Worm (Caenorhabditis elegans): ENCODE data around the gene clec-197.

The clec-197 gene

ce11 chrIV:17342179-17342578, 4.3 kb downstream of the clec-197 start, which contains the start of gene C49C3.9:
Gene C49C3.9 (minus strand): TSS chrIV:17342314.
- TF ChIP-seq pqm-1 (tag; optimal IDR thresholded peaks at IDR 0.05): peak; percentile 21
- TF ChIP-seq nhr-19 (GFP tag; conservative IDR thresholded peaks at IDR 0.05): no peak
- TF ChIP-seq elt-2 (tag; optimal IDR thresholded peaks at IDR 0.05): peak; percentile 85
- no peak for TF ChIP-seq isw-1 (GFP tag; IDR thresholded peaks at IDR 0.05)

ce11 chrIV:17341033-17341432, 5.5 kb downstream of the clec-197 start:
- TF ChIP-seq mdl-1 (tag; optimal IDR thresholded peaks at IDR 0.05) (no peak), elt-3 (tag; optimal IDR thresholded peaks at IDR 0.05) (no peak), nhr-12 (tag; optimal IDR thresholded peaks at IDR 0.05) (no peak)

ce11 chrIV:17338920-17339510, 7.5 kb downstream of the clec-197 start, which contains the start of gene C49C3.10:
Gene C49C3.10 (minus strand): TSS chrIV:17338970.
- peak; percentile 76 for TF ChIP-seq jun-1 (tag; optimal IDR thresholded peaks at IDR 0.05)
- peak; percentile 87 for TF ChIP-seq elt-2 (tag; optimal IDR thresholded peaks at IDR 0.05)
- peak; percentile 23 for TF ChIP-seq pqm-1 (tag; optimal IDR thresholded peaks at IDR 0.05)
- TF ChIP-seq tlp-1 (tag; optimal IDR thresholded peaks at IDR 0.05): peak; percentile 14
- no peak for TF ChIP-seq nhr-237 (tag; optimal IDR thresholded peaks at IDR 0.05)

ce11 chrIV:17335031-17335430, 11.5 kb downstream of the clec-197 start, which contains the start of gene C49C3.8:
Gene C49C3.8 (plus strand): TSS chrIV:17335203.
- peak; percentile 60 for TF ChIP-seq lin-14 (GFP tag; optimal IDR thresholded peaks at IDR 0.05)
- TF ChIP-seq lin-39 (tag; optimal IDR thresholded peaks at IDR 0.05): no peak
- TF ChIP-seq snu-23 (GFP tag; optimal IDR thresholded peaks at IDR 0.05): no peak
- no peak for TF ChIP-seq nhr-19 (GFP tag; conservative IDR thresholded peaks at IDR 0.05)
- no peak for TF ChIP-seq nhr-20 (tag; optimal IDR thresholded peaks at IDR 0.05)
- TF ChIP-seq Y116A8C.19 (tag; optimal IDR thresholded peaks at IDR 0.05; ENCODE audit: borderline replicate concordance): no peak
- TF ChIP-seq skn-1 (tag; optimal IDR thresholded peaks at IDR 0.05): no peak
- peak in 1 of 2 experiments; percentile 26 for TF ChIP-seq lsy-2 (tag; optimal IDR thresholded peaks at IDR 0.05)
- TF ChIP-seq nhr-90 (tag; optimal IDR thresholded peaks at IDR 0.05; ENCODE audit: poor library complexity): no peak
- no peak for TF ChIP-seq nhr-76 (tag; optimal IDR thresholded peaks at IDR 0.05)
- TF ChIP-seq nhr-71 (tag; optimal IDR thresholded peaks at IDR 0.05): no peak
- no peak for TF ChIP-seq sptf-1 (tag; optimal IDR thresholded peaks at IDR 0.05)
- peak; percentile 38 for TF ChIP-seq blmp-1 (tag; optimal IDR thresholded peaks at IDR 0.05)
- no peak for TF ChIP-seq ama-1 (optimal IDR thresholded peaks at IDR 0.05)
- TF ChIP-seq nhr-237 (tag; optimal IDR thresholded peaks at IDR 0.05): no peak
- TF ChIP-seq mep-1 (tag; optimal IDR thresholded peaks at IDR 0.05): peak; percentile 29
- no peak for TF ChIP-seq efl-1 (optimal IDR thresholded peaks at IDR 0.05)
- TF ChIP-seq efl-1 (GFP tag; optimal IDR thresholded peaks at IDR 0.05 in 1 of 2): peak in 1 of 2 experiments; percentile 12
- peak in 1 of 3 experiments; percentile 19 for TF ChIP-seq dpl-1 (GFP tag; optimal IDR thresholded peaks at IDR 0.05)

- TF ChIP-seq nhr-90 (tag; optimal IDR thresholded peaks at IDR 0.05; ENCODE audit: poor library complexity) (no peak), snu-23 (GFP tag; optimal IDR thresholded peaks at IDR 0.05) (peak; percentile 30), dpl-1 (GFP tag; optimal IDR thresholded peaks at IDR 0.05) (peak in 1 of 3 experiments; percentile 21), lir-3 (tag; optimal IDR thresholded peaks at IDR 0.05; ENCODE audit: poor library complexity) (no peak), lin-35 (GFP tag; optimal IDR thresholded peaks at IDR 0.05) (peak in 1 of 2 experiments; percentile 51), aly-2 (tag; optimal IDR thresholded peaks at IDR 0.05) (no peak), hpl-2 (GFP tag; optimal IDR thresholded peaks at IDR 0.05) (no peak), snpc-4 (tag; optimal IDR thresholded peaks at IDR 0.05) (no peak), mdl-1 (tag; optimal IDR thresholded peaks at IDR 0.05) (peak in 1 of 2 experiments; percentile 22), rnt-1 (tag; optimal IDR thresholded peaks at IDR 0.05) (peak; percentile 14), lsy-2 (tag; optimal IDR thresholded peaks at IDR 0.05) (peak in 1 of 2 experiments; percentile 47), pqm-1 (tag; optimal IDR thresholded peaks at IDR 0.05) (no peak), nhr-11 (tag; optimal IDR thresholded peaks at IDR 0.05) (no peak), lin-14 (GFP tag; optimal IDR thresholded peaks at IDR 0.05) (peak; percentile 63), mep-1 (tag; optimal IDR thresholded peaks at IDR 0.05) (peak; percentile 48), efl-1 (optimal IDR thresholded peaks at IDR 0.05) (peak; percentile 15 to 42), efl-1 (GFP tag; optimal IDR thresholded peaks at IDR 0.05 in 1 of 2) (peak; percentile 12 to 86), xbp-1 (tag; optimal IDR thresholded peaks at IDR 0.05) (no peak), nhr-71 (tag; optimal IDR thresholded peaks at IDR 0.05) (peak; percentile 16), C34B4.2 (tag; optimal IDR thresholded peaks at IDR 0.05) (no peak), hlh-4 (tag; optimal IDR thresholded peaks at IDR 0.05) (no peak), isw-1 (GFP tag; IDR thresholded peaks at IDR 0.05) (no peak), swsn-7 (tag; optimal IDR thresholded peaks at IDR 0.05) (no peak), lin-39 (tag; optimal IDR thresholded peaks at IDR 0.05) (no peak), fkh-8 (tag; optimal IDR thresholded peaks at IDR 0.05) (no peak), ama-1 (optimal IDR thresholded peaks at IDR 0.05) (no peak), ztf-4 (tag; optimal IDR thresholded peaks at IDR 0.05) (no peak)
Measured at ce11 chrIV:17333542-17334281, 12.8 kb downstream of the clec-197 start, which contains the start of gene C49C3.15. Gene C49C3.15 (plus strand): TSS chrIV:17334231.

Data from whole organism, L1 larva.